Fruit fly (Drosophila melanogaster): Measurements from ENCODE around the gene CG11594.

- TF ChIP-seq Pif1B (GFP tag; optimal IDR thresholded peaks at IDR 0.05) (no peak), D1 (tag; optimal IDR thresholded peaks at IDR 0.05) (no peak), CG13204 (GFP tag; optimal IDR thresholded peaks at IDR 0.05) (no peak), Pif1A (GFP tag; optimal IDR thresholded peaks at IDR 0.05) (no peak), Ets98B (GFP tag; IDR thresholded peaks at IDR 0.05) (peak; percentile 58)
These were observed 9.1 kb downstream of the CG11594 start for dm6 chr3L:4016754-4017153.

All from whole organism, pupa.